Fruit fly (Drosophila melanogaster) whole organism, embryonic: ENCODE results near the gene zf30C.
A peak's percentile ranks its signal among the peaks of the same experiment; 100 is the strongest.

ENCODE experiments used
- CG10431 ChIP-seq: fragments of 200-800 bp; sonication (Bioruptor generic); optimal IDR thresholded peaks from 3 replicates; lab custom pipeline; 2018; ENCODE audit warnings: missing biosample characterization, mild to moderate bottlenecking, missing genetic modification characterization
- CG12299 ChIP-seq: fragments of 200-800 bp; sonication (Bioruptor generic); optimal IDR thresholded peaks from 2 replicates; lab custom pipeline; 2018; ENCODE audit warnings: missing biosample characterization, mild to moderate bottlenecking, missing genetic modification characterization
- CG12391 ChIP-seq: fragments of 200-800 bp; sonication (Bioruptor generic); optimal IDR thresholded peaks from 3 replicates; lab custom pipeline; 2018; ENCODE audit warnings: missing biosample characterization, mild to moderate bottlenecking, missing genetic modification characterization, moderate library complexity
- CG14050 ChIP-seq: fragments of 200-800 bp; sonication (Bioruptor generic); IDR thresholded peaks from 3 replicates; pipeline ENCODE4 v1.3.6; 2022; ENCODE audit warnings: missing biosample characterization, missing genetic modification characterization
- CG16815 ChIP-seq: fragments of 200-800 bp; sonication (Bioruptor generic); optimal IDR thresholded peaks from 3 replicates; lab custom pipeline; 2017; ENCODE audit warnings: missing biosample characterization, mild to moderate bottlenecking, missing genetic modification characterization
- CG17361 ChIP-seq: fragments of 200-800 bp; sonication (Bioruptor generic); IDR thresholded peaks from 3 replicates; pipeline ENCODE4 v1.3.6; 2022; ENCODE audit warnings: missing biosample characterization, missing genetic modification characterization
- CG2199 ChIP-seq: fragments of 200-800 bp; sonication (Bioruptor generic); IDR thresholded peaks from 3 replicates; pipeline ENCODE4 v1.3.6; 2022; ENCODE audit warnings: missing biosample characterization, missing genetic modification characterization
- CG2875 ChIP-seq: fragments of 200-800 bp; sonication (Bioruptor generic); optimal IDR thresholded peaks from 2 replicates; lab custom pipeline; 2017; ENCODE audit warnings: missing biosample characterization, mild to moderate bottlenecking, missing genetic modification characterization, missing genetic modification reagents
- CG3065 ChIP-seq: fragments of 200-800 bp; sonication (Bioruptor generic); optimal IDR thresholded peaks from 2 replicates; lab custom pipeline; 2016; ENCODE audit warnings: missing biosample characterization, missing genetic modification characterization
- CG31365 ChIP-seq: fragments of 200-800 bp; sonication (Bioruptor generic); optimal IDR thresholded peaks from 2 replicates; lab custom pipeline; 2018; ENCODE audit warnings: missing biosample characterization, mild to moderate bottlenecking, missing genetic modification characterization
- CG31388 ChIP-seq: fragments of 200-800 bp; sonication (Bioruptor generic); optimal IDR thresholded peaks from 2 replicates; lab custom pipeline; 2016; ENCODE audit warnings: missing biosample characterization, missing genetic modification characterization
- CG3407 ChIP-seq: fragments of 200-800 bp; sonication (Bioruptor generic); optimal IDR thresholded peaks from 2 replicates; lab custom pipeline; 2018; ENCODE audit warnings: missing biosample characterization, mild to moderate bottlenecking, missing genetic modification characterization
- CG4328 ChIP-seq: fragments of 200-800 bp; sonication (Bioruptor generic); optimal IDR thresholded peaks from 3 replicates; lab custom pipeline; 2017; ENCODE audit warnings: missing biosample characterization, missing genetic modification reagents, missing genetic modification characterization
- CG4360 ChIP-seq: fragments of 200-800 bp; sonication (Bioruptor generic); IDR thresholded peaks from 2 replicates; pipeline ENCODE4 v1.3.6; 2022; ENCODE audit warnings: missing biosample characterization, missing genetic modification characterization
- CG8281 ChIP-seq: fragments of 200-800 bp; sonication (Bioruptor generic); optimal IDR thresholded peaks from 2 replicates; lab custom pipeline; 2018; ENCODE audit warnings: missing biosample characterization, mild to moderate bottlenecking, missing genetic modification characterization, moderate library complexity
- CG8290 ChIP-seq, 3 experiments: fragments of 200-800 bp; sonication (Bioruptor generic); optimal IDR thresholded peaks; 2 replicates each; lab custom pipeline; 2016 to 2019; ENCODE audit warnings: missing biosample characterization in 3 of 3, missing genetic modification characterization in 3 of 3, mild to moderate bottlenecking in 2 of 3, moderate library complexity in 1 of 3
- CG8359 ChIP-seq: fragments of 200-800 bp; sonication (Bioruptor generic); optimal IDR thresholded peaks from 2 replicates; lab custom pipeline; 2017; ENCODE audit warnings: missing biosample characterization, mild to moderate bottlenecking, missing genetic modification characterization, borderline replicate concordance
- Chrac-16 ChIP-seq: fragments of 200-800 bp; sonication (Bioruptor generic); optimal IDR thresholded peaks from 3 replicates; lab custom pipeline; 2016; ENCODE audit warnings: missing biosample characterization, missing genetic modification characterization
- Elba2 ChIP-seq: fragments of 200-800 bp; sonication (Bioruptor generic); optimal IDR thresholded peaks from 3 replicates; lab custom pipeline; 2016; ENCODE audit warnings: missing biosample characterization, missing genetic modification characterization
- H2.0 ChIP-seq: fragments of 200-800 bp; sonication (Bioruptor generic); IDR thresholded peaks from 2 replicates; pipeline ENCODE4 v1.3.6; 2022; ENCODE audit warnings: missing biosample characterization, missing genetic modification characterization
- HmgZ ChIP-seq: fragments of 200-800 bp; sonication (Bioruptor generic); optimal IDR thresholded peaks from 2 replicates; lab custom pipeline; 2018; ENCODE audit warnings: missing biosample characterization, mild to moderate bottlenecking, missing genetic modification characterization
- Hr39 ChIP-seq: fragments of >200 bp; optimal IDR thresholded peaks from 2 replicates; lab custom pipeline; 2017
- Lim3 ChIP-seq: fragments of 200-800 bp; sonication (Bioruptor generic); IDR thresholded peaks from 2 replicates; pipeline ENCODE4 v1.3.6; 2022; ENCODE audit warnings: missing biosample characterization, missing genetic modification characterization
- MESR4 ChIP-seq: fragments of 200-800 bp; sonication (Bioruptor generic); optimal IDR thresholded peaks from 2 replicates; lab custom pipeline; 2018; ENCODE audit warnings: missing biosample characterization, mild to moderate bottlenecking, missing genetic modification characterization, moderate library complexity
- NC2β ChIP-seq: fragments of 200-800 bp; sonication (Bioruptor generic); optimal IDR thresholded peaks from 2 replicates; lab custom pipeline; 2016; ENCODE audit warnings: missing biosample characterization, missing genetic modification characterization
- NK7.1 ChIP-seq: fragments of 200-800 bp; sonication (Bioruptor generic); optimal IDR thresholded peaks from 3 replicates; lab custom pipeline; 2016; ENCODE audit warnings: missing biosample characterization, missing genetic modification characterization
- Nf-YB ChIP-seq: fragments of 200-800 bp; sonication (Bioruptor generic); optimal IDR thresholded peaks from 3 replicates; lab custom pipeline; 2019; ENCODE audit warnings: missing biosample characterization, mild to moderate bottlenecking, missing genetic modification characterization, moderate library complexity
- Optix ChIP-seq: fragments of 200-800 bp; sonication (Bioruptor generic); IDR thresholded peaks from 3 replicates; pipeline ENCODE4 v1.3.6; 2022; ENCODE audit warnings: missing biosample characterization, missing genetic modification characterization
- Trl ChIP-seq, 3 experiments: fragments of >200 bp in 2 of 3; fragments of 200-800 bp in 1 of 3; sonication (Bioruptor generic) in 1 of 3; optimal IDR thresholded peaks; 2 replicates in 1 of 3; 3 replicates in 2 of 3; lab custom pipeline; 2016 to 2017; ENCODE audit warnings: missing biosample characterization in 1 of 3, missing genetic modification characterization in 1 of 3
- YL-1 ChIP-seq: fragments of 200-800 bp; sonication (Bioruptor generic); optimal IDR thresholded peaks from 3 replicates; lab custom pipeline; 2017; ENCODE audit warnings: missing biosample characterization, mild to moderate bottlenecking, missing genetic modification characterization
- aop ChIP-seq: fragments of 200-800 bp; sonication (Bioruptor generic); IDR thresholded peaks from 2 replicates; pipeline ENCODE4 v1.3.6; 2022; ENCODE audit warnings: missing biosample characterization, missing genetic modification characterization
- cas ChIP-seq: fragments of 200-800 bp; sonication (Bioruptor generic); IDR thresholded peaks from 2 replicates; pipeline ENCODE4 v1.3.6; 2022; ENCODE audit warnings: missing biosample characterization, missing genetic modification characterization
- dm ChIP-seq: fragments of 200-800 bp; sonication (Bioruptor generic); optimal IDR thresholded peaks from 3 replicates; lab custom pipeline; 2016; ENCODE audit warnings: missing biosample characterization, missing genetic modification characterization
- ewg ChIP-seq: fragments of 200-800 bp; sonication (Bioruptor generic); optimal IDR thresholded peaks from 3 replicates; lab custom pipeline; 2017; ENCODE audit warnings: mild to moderate bottlenecking, missing biosample characterization, missing genetic modification reagents, missing genetic modification characterization
- gce ChIP-seq: fragments of 200-800 bp; sonication (Bioruptor generic); IDR thresholded peaks from 3 replicates; pipeline ENCODE4 v1.3.6; 2022; ENCODE audit warnings: missing biosample characterization, missing genetic modification characterization
- gcm2 ChIP-seq: fragments of 200-800 bp; sonication (Bioruptor generic); optimal IDR thresholded peaks from 2 replicates; lab custom pipeline; 2016; ENCODE audit warnings: missing biosample characterization, missing genetic modification characterization
- hth ChIP-seq: fragments of >200 bp; optimal IDR thresholded peaks from 2 replicates; lab custom pipeline; 2017; ENCODE audit warnings: inconsistent platforms
- jigr1 ChIP-seq: fragments of 200-800 bp; sonication (Bioruptor generic); IDR thresholded peaks from 3 replicates; pipeline ENCODE4 v1.3.6; 2022; ENCODE audit warnings: missing biosample characterization, missing genetic modification characterization
- kah ChIP-seq: fragments of 200-800 bp; sonication (Bioruptor generic); optimal IDR thresholded peaks from 2 replicates; lab custom pipeline; 2018; ENCODE audit warnings: missing biosample characterization, mild to moderate bottlenecking, missing genetic modification characterization
- kni ChIP-seq: fragments of 200-800 bp; sonication (Bioruptor generic); optimal IDR thresholded peaks from 3 replicates; lab custom pipeline; 2017; ENCODE audit warnings: mild to moderate bottlenecking, missing biosample characterization, missing genetic modification reagents, missing genetic modification characterization
- luna ChIP-seq: fragments of 200-800 bp; sonication (Bioruptor generic); optimal IDR thresholded peaks from 2 replicates; lab custom pipeline; 2016; ENCODE audit warnings: missing biosample characterization, missing genetic modification characterization
- pfk ChIP-seq: fragments of 200-800 bp; sonication (Bioruptor generic); optimal IDR thresholded peaks from 2 replicates; lab custom pipeline; 2018; ENCODE audit warnings: missing biosample characterization, mild to moderate bottlenecking, missing genetic modification characterization, moderate library complexity
- pum ChIP-seq: fragments of 200-800 bp; sonication (Bioruptor generic); optimal IDR thresholded peaks from 2 replicates; lab custom pipeline; 2016; ENCODE audit warnings: missing biosample characterization, missing genetic modification characterization
- pzg ChIP-seq: fragments of 200-800 bp; sonication (Bioruptor generic); optimal IDR thresholded peaks from 3 replicates; lab custom pipeline; 2018; ENCODE audit warnings: missing biosample characterization, mild to moderate bottlenecking, missing genetic modification characterization, moderate library complexity
- rib ChIP-seq: fragments of 200-800 bp; sonication (Bioruptor generic); IDR thresholded peaks from 2 replicates; pipeline ENCODE4 v1.3.6; 2022; ENCODE audit warnings: missing biosample characterization, missing genetic modification characterization
- schlank ChIP-seq: fragments of 200-800 bp; sonication (Bioruptor generic); optimal IDR thresholded peaks from 2 replicates; lab custom pipeline; 2018; ENCODE audit warnings: missing biosample characterization, mild to moderate bottlenecking, missing genetic modification characterization
- sd ChIP-seq: fragments of 200-800 bp; sonication (Bioruptor generic); optimal IDR thresholded peaks from 3 replicates; lab custom pipeline; 2018; ENCODE audit warnings: missing biosample characterization, mild to moderate bottlenecking, missing genetic modification characterization, moderate library complexity
- sob ChIP-seq: fragments of 200-800 bp; sonication (Bioruptor generic); IDR thresholded peaks from 2 replicates; pipeline ENCODE4 v1.3.6; 2022; ENCODE audit warnings: missing biosample characterization, missing genetic modification characterization
- stc ChIP-seq: fragments of 200-800 bp; sonication (Bioruptor generic); IDR thresholded peaks from 2 replicates; pipeline ENCODE4 v1.3.6; 2022; ENCODE audit warnings: missing biosample characterization, missing genetic modification characterization
- tll ChIP-seq, 2 experiments: fragments of 200-800 bp in 1 of 2; fragments of >200 bp in 1 of 2; sonication (Bioruptor generic) in 1 of 2; optimal IDR thresholded peaks; 2 replicates each; lab custom pipeline; 2017 to 2019; ENCODE audit warnings: missing biosample characterization in 2 of 2, missing genetic modification characterization in 2 of 2, mild to moderate bottlenecking in 1 of 2, moderate library complexity in 1 of 2
- z ChIP-seq: fragments of 200-800 bp; sonication (Bioruptor generic); IDR thresholded peaks from 3 replicates; pipeline ENCODE4 v1.3.6; 2022; ENCODE audit warnings: missing biosample characterization, missing genetic modification characterization

The zf30C gene

DNA sequence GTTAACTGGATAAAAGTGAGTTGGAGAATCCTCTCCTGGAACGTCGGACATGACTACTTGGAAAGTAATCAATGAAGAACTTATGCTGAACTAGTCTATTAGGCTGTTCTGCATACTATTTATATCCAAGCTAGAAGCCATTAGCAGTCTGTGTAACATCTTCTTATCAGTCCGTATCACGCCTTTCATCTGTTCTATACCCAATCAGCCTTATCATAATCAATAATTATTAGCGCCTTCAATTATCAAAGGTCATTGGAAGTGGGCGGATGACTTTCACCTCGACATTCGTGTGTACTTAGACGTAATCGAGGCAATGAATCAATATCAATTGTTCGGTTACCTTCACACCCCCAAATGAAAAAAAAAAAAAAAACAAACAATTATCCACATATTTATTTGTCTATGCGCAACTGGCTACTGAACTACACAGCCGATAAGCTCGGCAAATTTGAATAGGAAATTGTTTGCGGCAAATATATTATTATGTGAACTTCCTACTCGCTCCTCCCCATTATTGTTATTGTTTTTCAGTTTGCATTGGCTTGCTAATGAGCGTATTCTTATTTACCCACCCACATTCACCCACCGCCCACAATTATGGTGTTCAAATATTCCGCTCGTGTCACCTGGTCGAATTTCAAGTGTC lies 17.0 kb downstream of the zf30C start, which contains the start of the genes ppk11 and ppk16 (continued):
- TF ChIP-seq NC2β (GFP tag; lab: Kevin White, UChicago): peak; percentile 13
- no peak for TF ChIP-seq kni
- no peak for TF ChIP-seq cas
- no peak for TF ChIP-seq ewg (GFP tag; lab: Kevin White, UChicago)
- TF ChIP-seq CG3065: no peak
- TF ChIP-seq NK7.1 (GFP tag; lab: Kevin White, UChicago): peak; percentile 32
- no peak for TF ChIP-seq CG3407 (GFP tag; lab: Kevin White, UChicago)
- TF ChIP-seq z (GFP tag; lab: Robert Waterston, UW): no peak
- no peak for TF ChIP-seq sd
- no peak for TF ChIP-seq tll (GFP tag; optimal IDR thresholded peaks at IDR 0.05; lab: Kevin White, UChicago)
- TF ChIP-seq gce: no peak
- no peak for TF ChIP-seq CG4360 (GFP tag; lab: Robert Waterston, UW)
- TF ChIP-seq H2.0: no peak
- TF ChIP-seq CG31365 (tag; lab: Kevin White, UChicago): no peak
- no peak for TF ChIP-seq dm (GFP tag; lab: Kevin White, UChicago)
- TF ChIP-seq CG8281 (tag; lab: Kevin White, UChicago): peak; percentile 13
- no peak for TF ChIP-seq CG8359
- no peak for TF ChIP-seq Nf-YB
- TF ChIP-seq CG16815 (GFP tag; lab: Kevin White, UChicago): no peak
- TF ChIP-seq CG4328 (GFP tag; lab: Kevin White, UChicago): no peak
- no peak for TF ChIP-seq CG31388 (GFP tag; lab: Kevin White, UChicago)
- TF ChIP-seq MESR4 (GFP tag; lab: Kevin White, UChicago): no peak
- TF ChIP-seq HmgZ (tag; lab: Kevin White, UChicago): no peak
- TF ChIP-seq jigr1 (GFP tag; lab: Robert Waterston, UW): no peak
- no peak for TF ChIP-seq CG12299 (tag; lab: Kevin White, UChicago)
- no peak for TF ChIP-seq pum (GFP tag; lab: Kevin White, UChicago)
- no peak for TF ChIP-seq Lim3 (GFP tag; lab: Robert Waterston, UW)
- no peak for TF ChIP-seq YL-1 (GFP tag; lab: Kevin White, UChicago)
- TF ChIP-seq gcm2 (GFP tag; lab: Kevin White, UChicago): no peak
- no peak for TF ChIP-seq sob (GFP tag; lab: Robert Waterston, UW)
- no peak for TF ChIP-seq Chrac-16 (GFP tag; lab: Kevin White, UChicago)
- no peak for TF ChIP-seq CG17361 (GFP tag; lab: Robert Waterston, UW)
- no peak for TF ChIP-seq CG2199 (GFP tag; lab: Robert Waterston, UW)
- no peak for TF ChIP-seq schlank (tag; lab: Kevin White, UChicago)
- no peak for TF ChIP-seq Elba2 (GFP tag; lab: Kevin White, UChicago)
- no peak for TF ChIP-seq pfk (GFP tag; lab: Kevin White, UChicago)
- no peak for TF ChIP-seq Hr39 (lab: Kevin White, UChicago)
- no peak for TF ChIP-seq stc (GFP tag; lab: Robert Waterston, UW)
- TF ChIP-seq pzg (GFP tag; lab: Kevin White, UChicago): no peak
- no peak for TF ChIP-seq CG14050 (GFP tag; lab: Robert Waterston, UW)
- no peak for TF ChIP-seq Optix (GFP tag; lab: Robert Waterston, UW)
- no peak for TF ChIP-seq rib (GFP tag; lab: Robert Waterston, UW)
- no peak for TF ChIP-seq CG8290 (GFP tag; optimal IDR thresholded peaks at IDR 0.05; lab: Kevin White, UChicago)
- no peak for TF ChIP-seq CG8290 (tag; optimal IDR thresholded peaks at IDR 0.05; lab: Kevin White, UChicago)
- TF ChIP-seq kah: no peak
- TF ChIP-seq CG10431 (GFP tag; lab: Kevin White, UChicago): no peak
- TF ChIP-seq luna (GFP tag; lab: Kevin White, UChicago): no peak
- TF ChIP-seq hth: no peak
- TF ChIP-seq CG12391 (tag; lab: Kevin White, UChicago): no peak
- peak; percentile 47 for TF ChIP-seq CG2875
- TF ChIP-seq Trl (optimal IDR thresholded peaks at IDR 0.05; lab: Kevin White, UChicago): no peak
- TF ChIP-seq Trl (GFP tag; optimal IDR thresholded peaks at IDR 0.05; lab: Kevin White, UChicago): peak; percentile 12
- TF ChIP-seq aop (GFP tag; lab: Robert Waterston, UW): no peak
